Worm (Caenorhabditis elegans): ENCODE measurements around the gene ggtb-1.
A peak's percentile ranks its signal among the peaks of the same experiment; 100 is the strongest.

The ggtb-1 gene

ce11 chrIII:7155631-7156030 lies 22.1 kb downstream of the ggtb-1 start (continued):
- no peak for TF ChIP-seq mes-4 (tag; optimal IDR thresholded peaks at IDR 0.05)
- peak; percentile 18 for TF ChIP-seq ztf-18 (tag; optimal IDR thresholded peaks at IDR 0.05)
- TF ChIP-seq efl-1 (GFP tag; optimal IDR thresholded peaks at IDR 0.05), result no peak
- TF ChIP-seq fkh-3 (tag; optimal IDR thresholded peaks at IDR 0.05), result no peak
- TF ChIP-seq Y67H2A.10 (GFP tag; conservative IDR thresholded peaks at IDR 0.05), result peak; percentile 42; the same call in 1 of the 2 replicates
- TF ChIP-seq sptf-2 (GFP tag; optimal IDR thresholded peaks at IDR 0.05), result no peak
- TF ChIP-seq rpc-1 (optimal IDR thresholded peaks at IDR 0.05), result no peak
- TF ChIP-seq rpc-1 (tag; optimal IDR thresholded peaks at IDR 0.05), result no peak
- no peak for TF ChIP-seq snpc-1.1 (tag; optimal IDR thresholded peaks at IDR 0.05; ENCODE audit: insufficient read depth)
- no peak for TF ChIP-seq nhr-179 (tag; optimal IDR thresholded peaks at IDR 0.05)
- TF ChIP-seq ceh-91 (GFP tag; IDR thresholded peaks at IDR 0.05), result no peak
- TF ChIP-seq lin-35 (GFP tag; optimal IDR thresholded peaks at IDR 0.05), result peak in 1 of 3 experiments; percentile 75
- TF ChIP-seq F57C9.4 (tag; optimal IDR thresholded peaks at IDR 0.05), result no peak
- no peak for TF ChIP-seq mxl-1 (tag; optimal IDR thresholded peaks at IDR 0.05)
- TF ChIP-seq rec-8 (tag; optimal IDR thresholded peaks at IDR 0.05), result no peak
- TF ChIP-seq F57A8.1 (GFP tag; optimal IDR thresholded peaks at IDR 0.05), result no peak
- no peak for TF ChIP-seq aptf-2 (GFP tag; conservative IDR thresholded peaks at IDR 0.05)
- TF ChIP-seq rcor-1 (GFP tag; IDR thresholded peaks at IDR 0.05), result peak; percentile 30; the same call in 1 of the 2 replicates
- no peak for TF ChIP-seq ceh-58 (GFP tag; IDR thresholded peaks at IDR 0.05)
- TF ChIP-seq tbx-9 (tag; optimal IDR thresholded peaks at IDR 0.05; ENCODE audit: borderline replicate concordance), result no peak
- TF ChIP-seq F49E8.2 (tag; optimal IDR thresholded peaks at IDR 0.05; ENCODE audit: insufficient read depth), result no peak
- TF ChIP-seq ztf-3 (GFP tag; optimal IDR thresholded peaks at IDR 0.05), result peak; percentile 45
- peak; percentile 85 for TF ChIP-seq ekl-4 (GFP tag; IDR thresholded peaks at IDR 0.05)
- TF ChIP-seq snpc-4 (GFP tag; optimal IDR thresholded peaks at IDR 0.05), result peak; percentile 52
- TF ChIP-seq snpc-4 (tag; optimal IDR thresholded peaks at IDR 0.05), result peak; percentile 28 to 74 (median 59)
- peak; percentile 26 for TF ChIP-seq ets-4 (GFP tag; optimal IDR thresholded peaks at IDR 0.05)
- peak; percentile 54 for TF ChIP-seq ZK185.1 (tag; optimal IDR thresholded peaks at IDR 0.05; ENCODE audit: poor library complexity, severe bottlenecking)
- peak; percentile 33; the same call in 1 of the 2 replicates for TF ChIP-seq lir-1 (GFP tag; conservative IDR thresholded peaks at IDR 0.05)
- peak; percentile 29 for TF ChIP-seq unc-62 (GFP tag; optimal IDR thresholded peaks at IDR 0.05)
- TF ChIP-seq ceh-27 (GFP tag; optimal IDR thresholded peaks at IDR 0.05), result peak; percentile 83
- peak; percentile 82 for TF ChIP-seq pbrm-1 (GFP tag; IDR thresholded peaks at IDR 0.05)
- TF ChIP-seq F22D6.2 (tag; optimal IDR thresholded peaks at IDR 0.05), result peak; percentile 3
- TF ChIP-seq let-607 (tag; optimal IDR thresholded peaks at IDR 0.05), result peak; percentile 63 to 70
- no peak for TF ChIP-seq F37B4.10 (GFP tag; IDR thresholded peaks at IDR 0.05)
- TF ChIP-seq him-1 (tag; optimal IDR thresholded peaks at IDR 0.05), result no peak
- no peak for TF ChIP-seq akir-1 (GFP tag; optimal IDR thresholded peaks at IDR 0.05)
- peak; percentile 4 for TF ChIP-seq T07F8.4 (tag; optimal IDR thresholded peaks at IDR 0.05)
- TF ChIP-seq madf-6 (GFP tag; IDR thresholded peaks at IDR 0.05), result 0 out of 2 replicates have a peak, but pooled peaks have one; percentile 18
- TF ChIP-seq bed-1 (GFP tag; IDR thresholded peaks at IDR 0.05), result no peak
- TF ChIP-seq attf-5 (GFP tag; optimal IDR thresholded peaks at IDR 0.05), result peak; percentile 80
- no peak for TF ChIP-seq dpl-1 (GFP tag; optimal IDR thresholded peaks at IDR 0.05)
- peak; percentile 71 for TF ChIP-seq madf-10 (tag; optimal IDR thresholded peaks at IDR 0.05)
- peak; percentile 88 for TF ChIP-seq K11D2.4 (GFP tag; IDR thresholded peaks at IDR 0.05)
- peak; percentile 70 for TF ChIP-seq ztf-26 (tag; optimal IDR thresholded peaks at IDR 0.05)
- TF ChIP-seq hrde-1 (tag; optimal IDR thresholded peaks at IDR 0.05; ENCODE audit: borderline replicate concordance), result no peak
- peak; percentile 3 for TF ChIP-seq ama-1 (optimal IDR thresholded peaks at IDR 0.05)
- no peak for TF ChIP-seq ama-1 (GFP tag; optimal IDR thresholded peaks at IDR 0.05)
- TF ChIP-seq Y56A3A.18 (GFP tag; IDR thresholded peaks at IDR 0.05), result 0 out of 2 replicates have a peak, but pooled peaks have one; percentile 50
- TF ChIP-seq ccch-3 (GFP tag; optimal IDR thresholded peaks at IDR 0.05), result no peak
